Fruit fly (Drosophila melanogaster) whole organism, embryonic: ENCODE results near the gene sinu.
A peak's percentile ranks its signal among the peaks of the same experiment; 100 is the strongest.

Source experiments
- ATbp ChIP-seq: fragments of 200-800 bp; sonication (Bioruptor generic); optimal IDR thresholded peaks from 2 replicates; lab custom pipeline; 2017; ENCODE audit warnings: missing biosample characterization, mild to moderate bottlenecking, missing genetic modification characterization, missing genetic modification reagents
- B-H2 ChIP-seq: fragments of 200-800 bp; sonication (Bioruptor generic); optimal IDR thresholded peaks from 2 replicates; lab custom pipeline; 2018; ENCODE audit warnings: missing biosample characterization, mild to moderate bottlenecking, missing genetic modification characterization
- BEAF-32 ChIP-seq: fragments of 200-800 bp; sonication (Bioruptor generic); optimal IDR thresholded peaks from 3 replicates; lab custom pipeline; 2017; ENCODE audit warnings: missing biosample characterization, missing genetic modification characterization, mild to moderate bottlenecking, moderate library complexity, missing genetic modification reagents
- Blimp-1 ChIP-seq: fragments of 200-800 bp; sonication (Bioruptor generic); optimal IDR thresholded peaks from 3 replicates; lab custom pipeline; 2018; ENCODE audit warnings: missing biosample characterization, missing genetic modification characterization, mild to moderate bottlenecking, moderate library complexity, missing genetic modification reagents
- CG10959 ChIP-seq: fragments of 200-800 bp; sonication (Bioruptor generic); IDR thresholded peaks from 2 replicates; pipeline ENCODE4 v1.3.6; 2022; ENCODE audit warnings: missing biosample characterization, missing genetic modification characterization
- CG14441 ChIP-seq: fragments of 200-800 bp; sonication (Bioruptor generic); IDR thresholded peaks from 2 replicates; pipeline ENCODE4 v1.3.6; 2022; ENCODE audit warnings: missing biosample characterization, missing genetic modification characterization
- CG15479 ChIP-seq: fragments of 200-800 bp; sonication (Bioruptor generic); optimal IDR thresholded peaks from 3 replicates; lab custom pipeline; 2019; ENCODE audit warnings: missing biosample characterization, mild to moderate bottlenecking, missing genetic modification characterization, moderate library complexity
- CG17328 ChIP-seq: fragments of 200-800 bp; sonication (Bioruptor generic); IDR thresholded peaks from 2 replicates; pipeline ENCODE4 v1.3.6; 2022; ENCODE audit warnings: missing biosample characterization, missing genetic modification characterization
- CG2875 ChIP-seq: fragments of 200-800 bp; sonication (Bioruptor generic); optimal IDR thresholded peaks from 2 replicates; lab custom pipeline; 2017; ENCODE audit warnings: missing biosample characterization, mild to moderate bottlenecking, missing genetic modification characterization, missing genetic modification reagents
- CG30403 ChIP-seq: fragments of 200-800 bp; sonication (Bioruptor generic); optimal IDR thresholded peaks from 3 replicates; lab custom pipeline; 2016; ENCODE audit warnings: missing biosample characterization, missing genetic modification characterization
- CG30431 ChIP-seq: fragments of 200-800 bp; sonication (Bioruptor generic); optimal IDR thresholded peaks from 2 replicates; lab custom pipeline; 2017; ENCODE audit warnings: missing biosample characterization, missing genetic modification characterization
- CG3726 ChIP-seq: fragments of 200-800 bp; sonication (Bioruptor generic); IDR thresholded peaks from 3 replicates; pipeline ENCODE4, ENCODE4 v1.3.6; 2022; ENCODE audit warnings: missing biosample characterization, missing genetic modification characterization
- CG42726 ChIP-seq: fragments of 200-800 bp; sonication (Bioruptor generic); IDR thresholded peaks from 2 replicates; pipeline ENCODE4 v1.3.6; 2022; ENCODE audit warnings: missing biosample characterization, missing genetic modification characterization; ENCODE audit not compliant: partially characterized antibody
- CG4854 ChIP-seq: fragments of 200-800 bp; sonication (Bioruptor generic); optimal IDR thresholded peaks from 2 replicates; lab custom pipeline; 2016; ENCODE audit warnings: missing biosample characterization, missing genetic modification characterization, inconsistent platforms
- CG5180 ChIP-seq: fragments of 200-800 bp; sonication (Bioruptor generic); optimal IDR thresholded peaks from 3 replicates; lab custom pipeline; 2017; ENCODE audit warnings: missing biosample characterization, missing genetic modification characterization, mild to moderate bottlenecking, moderate library complexity, missing genetic modification reagents
- CG5953 ChIP-seq: fragments of 200-800 bp; sonication (Bioruptor generic); IDR thresholded peaks from 2 replicates; pipeline ENCODE4 v1.3.6; 2022; ENCODE audit warnings: missing biosample characterization, missing genetic modification characterization
- CG6765 ChIP-seq: fragments of 200-800 bp; sonication (Bioruptor generic); optimal IDR thresholded peaks from 3 replicates; lab custom pipeline; 2017; ENCODE audit warnings: missing biosample characterization, mild to moderate bottlenecking, missing genetic modification characterization
- CG7745 ChIP-seq: fragments of 200-800 bp; sonication (Bioruptor generic); optimal IDR thresholded peaks from 2 replicates; lab custom pipeline; 2018; ENCODE audit warnings: missing biosample characterization, mild to moderate bottlenecking, missing genetic modification characterization, moderate library complexity
- CG8089 ChIP-seq: fragments of 200-800 bp; sonication (Bioruptor generic); optimal IDR thresholded peaks from 3 replicates; lab custom pipeline; 2016; ENCODE audit warnings: missing biosample characterization, missing genetic modification characterization
- CG8359 ChIP-seq: fragments of 200-800 bp; sonication (Bioruptor generic); optimal IDR thresholded peaks from 2 replicates; lab custom pipeline; 2017; ENCODE audit warnings: missing biosample characterization, mild to moderate bottlenecking, missing genetic modification characterization, borderline replicate concordance
- Camta ChIP-seq: fragments of 200-800 bp; sonication (Bioruptor generic); optimal IDR thresholded peaks from 2 replicates; lab custom pipeline; 2016; ENCODE audit warnings: missing biosample characterization, missing genetic modification characterization
- D19B ChIP-seq: fragments of 200-800 bp; sonication (Bioruptor generic); optimal IDR thresholded peaks from 2 replicates; lab custom pipeline; 2017; ENCODE audit warnings: missing biosample characterization, mild to moderate bottlenecking, missing genetic modification characterization
- Dek ChIP-seq: fragments of 200-800 bp; sonication (Bioruptor generic); optimal IDR thresholded peaks from 3 replicates; lab custom pipeline; 2019; ENCODE audit warnings: missing biosample characterization, mild to moderate bottlenecking, missing genetic modification characterization, moderate library complexity
- Dp ChIP-seq: fragments of 200-800 bp; sonication (Bioruptor generic); optimal IDR thresholded peaks from 2 replicates; lab custom pipeline; 2018; ENCODE audit warnings: missing biosample characterization, mild to moderate bottlenecking, missing genetic modification characterization, moderate library complexity
- HLH3B ChIP-seq: fragments of 200-800 bp; sonication (Bioruptor generic); IDR thresholded peaks from 2 replicates; pipeline ENCODE4 v1.3.6; 2022; ENCODE audit warnings: missing biosample characterization, missing genetic modification characterization
- Kr ChIP-seq: fragments of 200-800 bp; sonication (Bioruptor generic); optimal IDR thresholded peaks from 2 replicates; lab custom pipeline; 2017; ENCODE audit warnings: missing biosample characterization, mild to moderate bottlenecking, missing genetic modification characterization
- MTF-1 ChIP-seq: fragments of 200-800 bp; sonication (Bioruptor generic); optimal IDR thresholded peaks from 2 replicates; lab custom pipeline; 2018; ENCODE audit warnings: missing biosample characterization, mild to moderate bottlenecking, missing genetic modification characterization, borderline replicate concordance
- Nf-YC ChIP-seq: fragments of 200-800 bp; optimal IDR thresholded peaks from 3 replicates; lab custom pipeline; 2019; ENCODE audit warnings: missing biosample characterization, mild to moderate bottlenecking, missing genetic modification characterization, moderate library complexity
- Sox102F ChIP-seq: fragments of 200-800 bp; sonication (Bioruptor generic); optimal IDR thresholded peaks from 2 replicates; lab custom pipeline; 2018; ENCODE audit warnings: missing biosample characterization, mild to moderate bottlenecking, missing genetic modification characterization, moderate library complexity
- ato ChIP-seq: fragments of 200-800 bp; sonication (Bioruptor generic); IDR thresholded peaks from 2 replicates; pipeline ENCODE4 v1.3.6; 2022; ENCODE audit warnings: missing biosample characterization, missing genetic modification characterization; ENCODE audit not compliant: partially characterized antibody
- crc ChIP-seq: fragments of 200-800 bp; sonication (Bioruptor generic); optimal IDR thresholded peaks from 2 replicates; lab custom pipeline; 2016; ENCODE audit warnings: missing biosample characterization, missing genetic modification characterization
- crol ChIP-seq: fragments of 200-800 bp; sonication (Bioruptor generic); IDR thresholded peaks from 2 replicates; pipeline ENCODE4 v1.3.6; 2022; ENCODE audit warnings: missing biosample characterization, missing genetic modification characterization
- crp ChIP-seq, 2 experiments: fragments of 200-800 bp; sonication (Bioruptor generic); optimal IDR thresholded peaks; 2 replicates in 1 of 2; 3 replicates in 1 of 2; lab custom pipeline; 2017; ENCODE audit warnings: missing biosample characterization in 2 of 2, missing genetic modification characterization in 2 of 2, mild to moderate bottlenecking in 1 of 2, moderate library complexity in 1 of 2
- dmrt99B ChIP-seq: fragments of 200-800 bp; sonication (Bioruptor generic); optimal IDR thresholded peaks from 2 replicates; lab custom pipeline; 2018; ENCODE audit warnings: missing biosample characterization, mild to moderate bottlenecking, missing genetic modification characterization, moderate library complexity
- ems ChIP-seq: fragments of 200-800 bp; sonication (Bioruptor generic); optimal IDR thresholded peaks from 3 replicates; lab custom pipeline; 2016; ENCODE audit warnings: missing biosample characterization, missing genetic modification characterization
- fd102C ChIP-seq: fragments of 200-800 bp; sonication (Bioruptor generic); optimal IDR thresholded peaks from 2 replicates; lab custom pipeline; 2018; ENCODE audit warnings: missing biosample characterization, mild to moderate bottlenecking, missing genetic modification characterization, moderate library complexity
- gsb ChIP-seq: fragments of 200-800 bp; sonication (Bioruptor generic); IDR thresholded peaks from 2 replicates; pipeline ENCODE4 v1.3.6; 2022; ENCODE audit warnings: missing biosample characterization, missing genetic modification characterization
- h ChIP-seq: fragments of >200 bp; optimal IDR thresholded peaks from 2 replicates; lab custom pipeline; 2017
- inv ChIP-seq: fragments of 200-800 bp; sonication (Bioruptor generic); IDR thresholded peaks from 2 replicates; pipeline ENCODE4 v1.3.6; 2022; ENCODE audit warnings: missing biosample characterization, missing genetic modification characterization; ENCODE audit not compliant: partially characterized antibody
- knrl ChIP-seq: fragments of 200-800 bp; sonication (Bioruptor generic); IDR thresholded peaks from 3 replicates; pipeline ENCODE4 v1.3.6; 2022; ENCODE audit warnings: missing biosample characterization, missing genetic modification characterization; ENCODE audit not compliant: partially characterized antibody
- mam ChIP-seq: fragments of 200-800 bp; sonication (Bioruptor generic); optimal IDR thresholded peaks from 3 replicates; lab custom pipeline; 2016; ENCODE audit warnings: missing biosample characterization, missing genetic modification characterization
- p53 ChIP-seq: fragments of 200-800 bp; sonication (Bioruptor generic); optimal IDR thresholded peaks from 2 replicates; lab custom pipeline; 2016; ENCODE audit warnings: missing biosample characterization, missing genetic modification characterization
- pan ChIP-seq, 4 experiments: fragments of >200 bp in 3 of 4; fragments of 200-800 bp in 1 of 4; sonication (Bioruptor generic) in 1 of 4; optimal IDR thresholded peaks in 3 of 4; IDR thresholded peaks in 1 of 4; 2 replicates each; pipeline versions ENCODE4 v1.3.6 to Lab custom; 2017 to 2022; ENCODE audit warnings: missing biosample characterization in 2 of 4, missing genetic modification characterization in 2 of 4, mixed read lengths in 1 of 4
- rib ChIP-seq: fragments of 200-800 bp; sonication (Bioruptor generic); IDR thresholded peaks from 2 replicates; pipeline ENCODE4 v1.3.6; 2022; ENCODE audit warnings: missing biosample characterization, missing genetic modification characterization
- ssp ChIP-seq: fragments of 200-800 bp; sonication (Bioruptor generic); IDR thresholded peaks from 2 replicates; pipeline ENCODE4 v1.3.6; 2022; ENCODE audit warnings: missing biosample characterization, missing genetic modification characterization
- tio ChIP-seq: fragments of 200-800 bp; sonication (Bioruptor generic); optimal IDR thresholded peaks from 2 replicates; lab custom pipeline; 2017; ENCODE audit warnings: missing biosample characterization, missing genetic modification characterization, inconsistent platforms
- ttk ChIP-seq: fragments of 200-800 bp; sonication (Bioruptor generic); IDR thresholded peaks from 2 replicates; pipeline ENCODE4 v2.1.2; 2022; ENCODE audit warnings: missing biosample characterization, missing genetic modification characterization
- unc-4 ChIP-seq: fragments of 200-800 bp; sonication (Bioruptor generic); IDR thresholded peaks from 2 replicates; pipeline ENCODE4 v1.3.6; 2022; ENCODE audit warnings: missing biosample characterization, missing genetic modification characterization; ENCODE audit not compliant: partially characterized antibody

Gene sinu

DNA sequence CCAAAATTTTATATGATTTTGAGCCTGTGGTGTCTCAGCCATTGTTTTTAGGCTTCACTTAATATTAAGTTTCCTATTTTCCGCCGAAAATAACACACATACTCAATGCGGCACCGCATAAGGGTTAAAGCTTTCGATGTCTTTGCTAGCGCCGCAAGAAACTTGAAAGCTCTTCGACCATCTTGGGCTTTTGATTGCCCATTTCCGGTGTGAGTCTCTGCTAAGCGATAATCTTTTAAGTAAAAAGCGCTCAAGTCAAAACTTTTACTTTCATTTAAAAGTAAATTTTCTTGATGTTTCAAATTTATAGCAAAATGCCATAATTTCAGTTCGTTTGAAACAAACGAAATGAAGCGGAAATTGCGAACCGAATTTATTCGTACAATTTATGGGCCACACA is 49.4 kb downstream of the sinu start:
- peak; percentile 35 for TF ChIP-seq Dp (GFP tag; lab: Kevin White, UChicago)
- TF ChIP-seq Kr (GFP tag; lab: Kevin White, UChicago): no peak
- TF ChIP-seq CG8359 (GFP tag; lab: Kevin White, UChicago): peak; percentile 39
- peak; percentile 81 for TF ChIP-seq ems (GFP tag; lab: Kevin White, UChicago)
- TF ChIP-seq rib: no peak; the same call in 1 of the 2 replicates
- TF ChIP-seq CG3726 (GFP tag; lab: Robert Waterston, UW): peak; percentile 50; the same call in 1 of the 3 replicates
- peak; percentile 100 for TF ChIP-seq Blimp-1 (GFP tag; lab: Kevin White, UChicago)
- TF ChIP-seq pan (optimal IDR thresholded peaks at IDR 0.05; lab: Kevin White, UChicago): no peak
- TF ChIP-seq pan (GFP tag; optimal IDR thresholded peaks at IDR 0.05 in 1 of 2, IDR thresholded peaks at IDR 0.05 in 1 of 2): peak in 1 of 2 experiments; percentile 89
- peak; percentile 84 for TF ChIP-seq ttk
- peak; percentile 84; the same call in 1 of the 2 replicates for TF ChIP-seq HLH3B
- peak; percentile 83 for TF ChIP-seq CG17328 (GFP tag; lab: Robert Waterston, UW)
- peak; percentile 15; the same call in 1 of the 2 replicates for TF ChIP-seq unc-4 (GFP tag; lab: Robert Waterston, UW)
- TF ChIP-seq CG4854 (GFP tag; lab: Kevin White, UChicago): peak; percentile 91
- TF ChIP-seq gsb: peak; percentile 75
- peak; percentile 55; the same call in 2 of the 3 replicates for TF ChIP-seq knrl
- TF ChIP-seq tio (GFP tag; lab: Kevin White, UChicago): peak; percentile 57
- peak; percentile 79 for TF ChIP-seq CG30403 (GFP tag; lab: Kevin White, UChicago)
- TF ChIP-seq Nf-YC (tag; lab: Kevin White, UChicago): no peak
- peak; percentile 83 for TF ChIP-seq CG5953 (GFP tag; lab: Robert Waterston, UW)
- TF ChIP-seq CG14441 (GFP tag; lab: Robert Waterston, UW): peak; percentile 82
- no peak for TF ChIP-seq fd102C (GFP tag; lab: Kevin White, UChicago)
- TF ChIP-seq ssp (GFP tag; lab: Robert Waterston, UW): no peak
- TF ChIP-seq B-H2 (GFP tag; lab: Kevin White, UChicago): peak; percentile 97
- peak; percentile 89 for TF ChIP-seq p53 (GFP tag; lab: Kevin White, UChicago)
- peak; percentile 69 for TF ChIP-seq dmrt99B (tag; lab: Kevin White, UChicago)
- peak; percentile 8 for TF ChIP-seq BEAF-32 (GFP tag; lab: Kevin White, UChicago)
- TF ChIP-seq mam (GFP tag; lab: Kevin White, UChicago): peak; percentile 77
- TF ChIP-seq CG8089 (GFP tag; lab: Kevin White, UChicago): peak; percentile 82
- 0 out of 2 replicates have a peak, but pooled peaks have one; percentile 12 for TF ChIP-seq ato (GFP tag; lab: Robert Waterston, UW)
- peak; percentile 77 for TF ChIP-seq D19B (GFP tag; lab: Kevin White, UChicago)
- peak; percentile 91 for TF ChIP-seq MTF-1 (GFP tag; lab: Kevin White, UChicago)
- TF ChIP-seq CG5180: peak; percentile 69
- peak; percentile 88 for TF ChIP-seq CG2875 (GFP tag; lab: Kevin White, UChicago)
- peak; percentile 42; the same call in 1 of the 2 replicates for TF ChIP-seq CG42726 (GFP tag; lab: Robert Waterston, UW)
- TF ChIP-seq Dek: peak; percentile 81
- peak; percentile 96 for TF ChIP-seq CG6765 (GFP tag; lab: Kevin White, UChicago)
- no peak for TF ChIP-seq CG7745 (tag; lab: Kevin White, UChicago)
- no peak for TF ChIP-seq CG15479 (GFP tag; lab: Kevin White, UChicago)
- peak; percentile 87 for TF ChIP-seq crc (GFP tag; lab: Kevin White, UChicago)
- TF ChIP-seq ATbp (GFP tag; lab: Kevin White, UChicago): peak; percentile 92
- peak; percentile 71 for TF ChIP-seq CG30431 (GFP tag; lab: Kevin White, UChicago)
- TF ChIP-seq Camta: peak; percentile 87
- peak; percentile 70 for TF ChIP-seq Sox102F (GFP tag; lab: Kevin White, UChicago)
- TF ChIP-seq CG10959: peak; percentile 40; the same call in 1 of the 2 replicates
- no peak for TF ChIP-seq inv
- TF ChIP-seq crol (GFP tag; lab: Robert Waterston, UW): no peak
- peak in 1 of 2 experiments; percentile 48 for TF ChIP-seq crp (GFP tag; optimal IDR thresholded peaks at IDR 0.05; lab: Kevin White, UChicago)
- no peak for TF ChIP-seq h
